Fruit fly (Drosophila melanogaster): ENCODE measurements around the gene Mob2.
A peak's percentile ranks its signal among the peaks of the same experiment; 100 is the strongest.

Mob2 gene

DNA sequence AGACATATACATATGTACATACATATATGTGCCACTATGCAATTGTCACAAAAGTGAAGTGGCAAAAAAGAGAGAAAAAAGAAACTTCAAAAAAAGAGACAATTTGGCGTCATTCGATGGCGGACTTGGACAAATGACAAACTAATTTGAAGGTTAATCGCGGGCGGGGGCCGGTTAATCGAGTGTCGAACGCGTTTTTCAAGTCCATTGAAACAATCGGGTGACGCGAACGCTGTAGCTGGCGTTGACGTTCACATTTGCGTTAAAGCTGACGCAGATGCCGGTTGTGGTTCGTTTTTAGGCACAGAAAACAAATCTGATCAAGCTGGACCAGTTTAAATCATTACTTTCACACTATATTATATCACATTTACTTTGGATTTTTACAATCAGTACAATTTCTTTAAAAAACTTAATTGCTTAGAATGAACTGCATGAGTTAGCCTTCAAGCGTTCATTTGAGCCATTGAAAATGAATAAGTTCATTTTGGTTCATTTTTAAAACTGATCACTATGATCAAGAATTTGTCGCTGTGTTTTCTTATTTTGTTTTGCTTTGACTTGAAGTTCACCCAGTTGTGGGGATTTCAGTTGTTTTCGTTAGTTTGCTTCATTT, 28.2 kb downstream of the Mob2 start (continued):
- no peak for TF ChIP-seq CG11247 (GFP tag; IDR thresholded peaks at IDR 0.05)
- no peak for TF ChIP-seq CG11696 (GFP tag; IDR thresholded peaks at IDR 0.05)
- TF ChIP-seq CG30431 (GFP tag; optimal IDR thresholded peaks at IDR 0.05) = no peak
- no peak for TF ChIP-seq Dfd (GFP tag; optimal IDR thresholded peaks at IDR 0.05)
- peak; percentile 26 for TF ChIP-seq CG7928 (GFP tag; optimal IDR thresholded peaks at IDR 0.05)
- TF ChIP-seq sug (tag; optimal IDR thresholded peaks at IDR 0.05) = peak; percentile 35
- TF ChIP-seq sima (GFP tag; optimal IDR thresholded peaks at IDR 0.05) = no peak
- TF ChIP-seq bbx (GFP tag; IDR thresholded peaks at IDR 0.05; ENCODE audit: partially characterized antibody) = no peak
- TF ChIP-seq Opbp (GFP tag; IDR thresholded peaks at IDR 0.05; ENCODE audit: partially characterized antibody) = no peak
- TF ChIP-seq CG16779 (GFP tag; IDR thresholded peaks at IDR 0.05) = no peak
- no peak for TF ChIP-seq CrebB (tag; optimal IDR thresholded peaks at IDR 0.05)
- TF ChIP-seq ftz-f1 (GFP tag; optimal IDR thresholded peaks at IDR 0.05) = peak; percentile 55
- no peak for TF ChIP-seq Dp (GFP tag; optimal IDR thresholded peaks at IDR 0.05)
- peak; percentile 84 for TF ChIP-seq Med (GFP tag)
- TF ChIP-seq sens-2 (GFP tag; IDR thresholded peaks at IDR 0.05) = no peak
- TF ChIP-seq tin (GFP tag; optimal IDR thresholded peaks at IDR 0.05) = no peak
- no peak for TF ChIP-seq GATAe (GFP tag; conservative IDR thresholded peaks at IDR 0.05)
- peak; percentile 32 for TF ChIP-seq CG18476 (GFP tag; optimal IDR thresholded peaks at IDR 0.05)
- no peak for TF ChIP-seq hb (GFP tag; IDR thresholded peaks at IDR 0.05; ENCODE audit: partially characterized antibody)
- TF ChIP-seq stc (GFP tag; IDR thresholded peaks at IDR 0.05) = no peak
- TF ChIP-seq Hey (tag; optimal IDR thresholded peaks at IDR 0.05) = no peak
- peak; percentile 44 for TF ChIP-seq fd3F (GFP tag; optimal IDR thresholded peaks at IDR 0.05)
- TF ChIP-seq HLH3B (GFP tag; IDR thresholded peaks at IDR 0.05) = peak; percentile 40; the same call in 1 of the 2 replicates
- no peak for TF ChIP-seq CG14965 (GFP tag; optimal IDR thresholded peaks at IDR 0.05; ENCODE audit: borderline replicate concordance)
- peak; percentile 29 to 48 for TF ChIP-seq Pdp1 (GFP tag; optimal IDR thresholded peaks at IDR 0.05)
- no peak for TF ChIP-seq CG12236 (GFP tag; optimal IDR thresholded peaks at IDR 0.05)
- peak in 1 of 2 experiments; percentile 80 for TF ChIP-seq eve (GFP tag; optimal IDR thresholded peaks at IDR 0.05)
- TF ChIP-seq shn (GFP tag; optimal IDR thresholded peaks at IDR 0.05) = no peak
- peak; percentile 58 for TF ChIP-seq Hmr (GFP tag; optimal IDR thresholded peaks at IDR 0.05)
- no peak for TF ChIP-seq inv (GFP tag; IDR thresholded peaks at IDR 0.05; ENCODE audit: partially characterized antibody)
- no peak for TF ChIP-seq HLHmδ (GFP tag; optimal IDR thresholded peaks at IDR 0.05)
- TF ChIP-seq CG9797 (GFP tag; optimal IDR thresholded peaks at IDR 0.05) = no peak
- TF ChIP-seq lbe (GFP tag; optimal IDR thresholded peaks at IDR 0.05) = no peak
- peak; percentile 6 for TF ChIP-seq B-H2 (GFP tag; optimal IDR thresholded peaks at IDR 0.05)
- TF ChIP-seq tll (GFP tag; optimal IDR thresholded peaks at IDR 0.05) = no peak
- TF ChIP-seq CG6689 (GFP tag; IDR thresholded peaks at IDR 0.05) = 0 out of 2 replicates have a peak, but pooled peaks have one; percentile 23
- peak; percentile 35; the same call in 1 of the 2 replicates for TF ChIP-seq CG3847 (GFP tag; IDR thresholded peaks at IDR 0.05)
- TF ChIP-seq CG17829 (tag; optimal IDR thresholded peaks at IDR 0.05) = no peak
- TF ChIP-seq odd (GFP tag; optimal IDR thresholded peaks at IDR 0.05) = peak; percentile 44
- no peak for TF ChIP-seq crol (GFP tag; IDR thresholded peaks at IDR 0.05)
- TF ChIP-seq CG4404 (GFP tag; IDR thresholded peaks at IDR 0.05) = no peak
- TF ChIP-seq lmd (GFP tag; IDR thresholded peaks at IDR 0.05) = peak; percentile 56; the same call in 1 of the 2 replicates
- TF ChIP-seq pnt (GFP tag; optimal IDR thresholded peaks at IDR 0.05) = peak; percentile 36
- no peak for TF ChIP-seq mld (GFP tag; IDR thresholded peaks at IDR 0.05; ENCODE audit: partially characterized antibody)
- TF ChIP-seq dati (GFP tag; IDR thresholded peaks at IDR 0.05) = no peak
- peak; percentile 7; the same call in 1 of the 2 replicates for TF ChIP-seq vvl (GFP tag; IDR thresholded peaks at IDR 0.05)
- TF ChIP-seq Side (GFP tag; optimal IDR thresholded peaks at IDR 0.05) = no peak
- no peak for TF ChIP-seq Sin3A (optimal IDR thresholded peaks at IDR 0.05)
- no peak for TF ChIP-seq CG18011 (GFP tag; optimal IDR thresholded peaks at IDR 0.05)
- no peak; the same call in 1 of the 2 replicates for TF ChIP-seq Atf6 (GFP tag; IDR thresholded peaks at IDR 0.05)

Data from whole organism, embryonic.